Fruit fly (Drosophila melanogaster) whole organism, embryonic: Measurements from ENCODE around the gene mask.

ENCODE experiments used
- C15 ChIP-seq: fragments of 200-800 bp; sonication (Bioruptor generic); IDR thresholded peaks from 3 replicates; pipeline ENCODE4 v1.3.6; 2022; ENCODE audit warnings: missing biosample characterization, missing genetic modification characterization
- CG10565 ChIP-seq: fragments of 200-800 bp; sonication (Bioruptor generic); optimal IDR thresholded peaks from 3 replicates; lab custom pipeline; 2016; ENCODE audit warnings: missing biosample characterization, mild to moderate bottlenecking, missing genetic modification characterization
- CG13424 ChIP-seq: fragments of 200-800 bp; sonication (Bioruptor generic); optimal IDR thresholded peaks from 2 replicates; lab custom pipeline; 2019; ENCODE audit warnings: missing biosample characterization, mild to moderate bottlenecking, missing genetic modification characterization, moderate library complexity
- CG1602 ChIP-seq: fragments of 200-800 bp; sonication (Bioruptor generic); optimal IDR thresholded peaks from 3 replicates; lab custom pipeline; 2016; ENCODE audit warnings: missing biosample characterization, missing genetic modification characterization
- CG17385 ChIP-seq: fragments of 200-800 bp; sonication (Bioruptor generic); optimal IDR thresholded peaks from 3 replicates; lab custom pipeline; 2018; ENCODE audit warnings: missing biosample characterization, mild to moderate bottlenecking, missing genetic modification characterization
- CG1832 ChIP-seq: fragments of 200-800 bp; sonication (Bioruptor generic); optimal IDR thresholded peaks from 2 replicates; lab custom pipeline; 2017; ENCODE audit warnings: missing biosample characterization, mild to moderate bottlenecking, missing genetic modification characterization, inconsistent platforms
- CG18619 ChIP-seq: fragments of 200-800 bp; sonication (Bioruptor generic); optimal IDR thresholded peaks from 3 replicates; lab custom pipeline; 2017; ENCODE audit warnings: missing biosample characterization, mild to moderate bottlenecking, missing genetic modification characterization
- CG2202 ChIP-seq: fragments of 200-800 bp; sonication (Bioruptor generic); optimal IDR thresholded peaks from 2 replicates; lab custom pipeline; 2018; ENCODE audit warnings: missing biosample characterization, mild to moderate bottlenecking, missing genetic modification characterization
- CG3163 ChIP-seq: fragments of 200-800 bp; sonication (Bioruptor generic); optimal IDR thresholded peaks from 3 replicates; lab custom pipeline; 2016; ENCODE audit warnings: missing biosample characterization, missing genetic modification characterization
- CG34422 ChIP-seq: fragments of 200-800 bp; sonication (Bioruptor generic); IDR thresholded peaks from 3 replicates; pipeline ENCODE4 v1.3.6; 2022; ENCODE audit warnings: missing biosample characterization, missing genetic modification characterization
- CG3838 ChIP-seq: fragments of 200-800 bp; sonication (Bioruptor generic); optimal IDR thresholded peaks from 3 replicates; lab custom pipeline; 2016; ENCODE audit warnings: missing biosample characterization, missing genetic modification characterization
- CG4360 ChIP-seq: fragments of 200-800 bp; sonication (Bioruptor generic); IDR thresholded peaks from 2 replicates; pipeline ENCODE4 v1.3.6; 2022; ENCODE audit warnings: missing biosample characterization, missing genetic modification characterization
- CG4854 ChIP-seq: fragments of 200-800 bp; sonication (Bioruptor generic); optimal IDR thresholded peaks from 2 replicates; lab custom pipeline; 2016; ENCODE audit warnings: missing biosample characterization, missing genetic modification characterization, inconsistent platforms
- CG7357 ChIP-seq: fragments of 200-800 bp; sonication (Bioruptor generic); IDR thresholded peaks from 3 replicates; pipeline ENCODE4 v1.3.6; 2022; ENCODE audit warnings: missing biosample characterization, missing genetic modification characterization
- CG7963 ChIP-seq: fragments of 200-800 bp; sonication (Bioruptor generic); IDR thresholded peaks from 3 replicates; pipeline ENCODE4 v1.3.6; 2022; ENCODE audit warnings: missing biosample characterization, missing genetic modification characterization; ENCODE audit not compliant: partially characterized antibody
- CG8290 ChIP-seq, 3 experiments: fragments of 200-800 bp; sonication (Bioruptor generic); optimal IDR thresholded peaks; 2 replicates each; lab custom pipeline; 2016 to 2019; ENCODE audit warnings: missing biosample characterization in 3 of 3, missing genetic modification characterization in 3 of 3, mild to moderate bottlenecking in 2 of 3, moderate library complexity in 1 of 3
- CTCF ChIP-seq: fragments of 200-800 bp; sonication (Bioruptor generic); optimal IDR thresholded peaks from 2 replicates; lab custom pipeline; 2017; ENCODE audit warnings: missing biosample characterization, mild to moderate bottlenecking, missing genetic modification characterization, moderate library complexity
- Deaf1 ChIP-seq: fragments of 200-800 bp; optimal IDR thresholded peaks from 3 replicates; lab custom pipeline; 2019; ENCODE audit warnings: missing biosample characterization, mild to moderate bottlenecking, missing genetic modification characterization, moderate library complexity
- Dek ChIP-seq: fragments of 200-800 bp; sonication (Bioruptor generic); optimal IDR thresholded peaks from 3 replicates; lab custom pipeline; 2019; ENCODE audit warnings: missing biosample characterization, mild to moderate bottlenecking, missing genetic modification characterization, moderate library complexity
- Dfd ChIP-seq, 2 experiments: fragments of >200 bp; optimal IDR thresholded peaks; 2 replicates each; lab custom pipeline; 2017; ENCODE audit warnings: missing biosample characterization in 2 of 2, missing genetic modification characterization in 2 of 2
- Dref ChIP-seq: fragments of 200-800 bp; sonication (Bioruptor generic); IDR thresholded peaks from 2 replicates; pipeline ENCODE4 v1.3.6; 2022; ENCODE audit warnings: missing biosample characterization, missing genetic modification characterization
- E2f2 ChIP-seq: fragments of 200-800 bp; sonication (Bioruptor generic); IDR thresholded peaks from 2 replicates; pipeline ENCODE4 v1.3.6; 2022; ENCODE audit warnings: missing biosample characterization, missing genetic modification characterization
- Ets65A ChIP-seq: fragments of 200-800 bp; sonication (Bioruptor generic); peaks from one replicate; lab custom pipeline; 2016; ENCODE audit warnings: missing biosample characterization, missing genetic modification characterization
- HLHmδ ChIP-seq: fragments of 200-800 bp; sonication (Bioruptor generic); optimal IDR thresholded peaks from 2 replicates; lab custom pipeline; 2018; ENCODE audit warnings: missing biosample characterization, mild to moderate bottlenecking, missing genetic modification characterization, moderate library complexity
- Lim3 ChIP-seq: fragments of 200-800 bp; sonication (Bioruptor generic); IDR thresholded peaks from 2 replicates; pipeline ENCODE4 v1.3.6; 2022; ENCODE audit warnings: missing biosample characterization, missing genetic modification characterization
- NFAT ChIP-seq: fragments of 200-800 bp; sonication (Bioruptor generic); IDR thresholded peaks from 2 replicates; pipeline ENCODE4 v1.3.6; 2022; ENCODE audit warnings: missing biosample characterization, missing genetic modification characterization
- NfI ChIP-seq: fragments of 200-800 bp; sonication (Bioruptor generic); optimal IDR thresholded peaks from 3 replicates; lab custom pipeline; 2018; ENCODE audit warnings: missing biosample characterization, mild to moderate bottlenecking, missing genetic modification characterization, moderate library complexity
- Pdp1 ChIP-seq, 2 experiments: fragments of 200-800 bp; sonication (Bioruptor generic); optimal IDR thresholded peaks; 3 replicates each; lab custom pipeline; 2016; ENCODE audit warnings: missing biosample characterization in 2 of 2, missing genetic modification characterization in 2 of 2, mild to moderate bottlenecking in 1 of 2, moderate library complexity in 1 of 2
- Poxn ChIP-seq: fragments of 200-800 bp; sonication (Bioruptor generic); IDR thresholded peaks from 2 replicates; pipeline ENCODE4 v1.3.6; 2022; ENCODE audit warnings: missing biosample characterization, missing genetic modification characterization
- ap ChIP-seq: fragments of 200-800 bp; sonication (Bioruptor generic); IDR thresholded peaks from 2 replicates; pipeline ENCODE4 v1.3.6; 2022; ENCODE audit warnings: missing biosample characterization, missing genetic modification characterization
- bab2 ChIP-seq: fragments of 200-800 bp; sonication (Bioruptor generic); optimal IDR thresholded peaks from 2 replicates; lab custom pipeline; 2016; ENCODE audit warnings: missing biosample characterization, missing genetic modification characterization
- btn ChIP-seq: fragments of 200-800 bp; sonication (Bioruptor generic); optimal IDR thresholded peaks from 2 replicates; lab custom pipeline; 2016; ENCODE audit warnings: missing biosample characterization, missing genetic modification characterization
- chm ChIP-seq: fragments of 200-800 bp; sonication (Bioruptor generic); IDR thresholded peaks from 2 replicates; pipeline ENCODE4 v1.3.6; 2022; ENCODE audit warnings: missing biosample characterization, missing genetic modification characterization
- ftz-f1 ChIP-seq: fragments of 200-800 bp; sonication (Bioruptor generic); optimal IDR thresholded peaks from 2 replicates; lab custom pipeline; 2016; ENCODE audit warnings: missing biosample characterization, missing genetic modification characterization
- hkb ChIP-seq, 2 experiments: fragments of 200-800 bp in 1 of 2; fragments of >200 bp in 1 of 2; sonication (Bioruptor generic) in 1 of 2; IDR thresholded peaks in 1 of 2; optimal IDR thresholded peaks in 1 of 2; 2 replicates each; pipeline versions ENCODE4 v1.3.6 to Lab custom; 2017 to 2022; ENCODE audit warnings: missing biosample characterization in 1 of 2, missing genetic modification characterization in 1 of 2
- jigr1 ChIP-seq: fragments of 200-800 bp; sonication (Bioruptor generic); IDR thresholded peaks from 3 replicates; pipeline ENCODE4 v1.3.6; 2022; ENCODE audit warnings: missing biosample characterization, missing genetic modification characterization
- klu ChIP-seq: fragments of 200-800 bp; sonication (Bioruptor generic); IDR thresholded peaks from 2 replicates; pipeline ENCODE4 v1.3.6; 2022; ENCODE audit warnings: missing biosample characterization, missing genetic modification characterization
- lmd ChIP-seq: fragments of 200-800 bp; sonication (Bioruptor generic); IDR thresholded peaks from 2 replicates; pipeline ENCODE4 v1.3.6; 2022; ENCODE audit warnings: missing biosample characterization, missing genetic modification characterization
- mld ChIP-seq: fragments of 200-800 bp; sonication (Bioruptor generic); IDR thresholded peaks from 3 replicates; pipeline ENCODE4 v1.3.6; 2022; ENCODE audit warnings: missing biosample characterization, missing genetic modification characterization; ENCODE audit not compliant: partially characterized antibody
- prd ChIP-seq, 3 experiments: fragments of >200 bp in 2 of 3; fragments of 200-800 bp in 1 of 3; sonication (Bioruptor generic) in 1 of 3; optimal IDR thresholded peaks in 2 of 3; IDR thresholded peaks in 1 of 3; 2 replicates in 2 of 3; 3 replicates in 1 of 3; pipeline versions ENCODE4 v1.3.6 to Lab custom; 2017 to 2022; ENCODE audit warnings: missing biosample characterization in 1 of 3, missing genetic modification characterization in 1 of 3
- sna ChIP-seq: fragments of 200-800 bp; sonication (Bioruptor generic); IDR thresholded peaks from 2 replicates; pipeline ENCODE4 v1.3.6; 2022; ENCODE audit warnings: missing biosample characterization, missing genetic modification characterization; ENCODE audit not compliant: partially characterized antibody
- ssp ChIP-seq: fragments of 200-800 bp; sonication (Bioruptor generic); IDR thresholded peaks from 2 replicates; pipeline ENCODE4 v1.3.6; 2022; ENCODE audit warnings: missing biosample characterization, missing genetic modification characterization
- stc ChIP-seq: fragments of 200-800 bp; sonication (Bioruptor generic); IDR thresholded peaks from 2 replicates; pipeline ENCODE4 v1.3.6; 2022; ENCODE audit warnings: missing biosample characterization, missing genetic modification characterization
- stwl ChIP-seq: fragments of 200-800 bp; sonication (Bioruptor generic); optimal IDR thresholded peaks from 3 replicates; lab custom pipeline; 2018; ENCODE audit warnings: missing biosample characterization, mild to moderate bottlenecking, missing genetic modification characterization, moderate library complexity
- toy ChIP-seq: fragments of 200-800 bp; sonication (Bioruptor generic); IDR thresholded peaks from 2 replicates; pipeline ENCODE4 v1.3.6; 2022; ENCODE audit warnings: missing biosample characterization, missing genetic modification characterization
- vfl ChIP-seq: fragments of 200-800 bp; sonication (Bioruptor generic); optimal IDR thresholded peaks from 2 replicates; lab custom pipeline; 2016; ENCODE audit warnings: missing biosample characterization, missing genetic modification characterization
- vnd ChIP-seq: fragments of 200-800 bp; sonication (Bioruptor generic); IDR thresholded peaks from 3 replicates; pipeline ENCODE4 v1.3.6; 2022; ENCODE audit warnings: missing biosample characterization, missing genetic modification characterization; ENCODE audit not compliant: partially characterized antibody

mask gene

dm6 chr3R:24231206-24231502, 792 bp downstream of the mask start (continued):
- peak; percentile 51; the same call in 1 of the 3 replicates for TF ChIP-seq CG34422 (GFP tag; lab: Robert Waterston, UW)
- no peak for TF ChIP-seq toy (GFP tag; lab: Robert Waterston, UW)
- no peak for TF ChIP-seq btn (GFP tag; lab: Kevin White, UChicago)
- TF ChIP-seq Pdp1 (GFP tag; optimal IDR thresholded peaks at IDR 0.05; lab: Kevin White, UChicago): peak in 1 of 2 experiments; percentile 5
- TF ChIP-seq Deaf1 (tag; lab: Kevin White, UChicago): peak; percentile 12
- TF ChIP-seq CG1602: no peak
- TF ChIP-seq vnd (GFP tag; lab: Robert Waterston, UW): peak; percentile 32; the same call in 1 of the 3 replicates
- no peak for TF ChIP-seq CTCF
- TF ChIP-seq Dref: 0 out of 2 replicates have a peak, but pooled peaks have one; percentile 29
- no peak for TF ChIP-seq CG3163 (GFP tag; lab: Kevin White, UChicago)
- TF ChIP-seq CG1832: no peak
- TF ChIP-seq CG13424 (tag; lab: Kevin White, UChicago): no peak
- TF ChIP-seq Poxn (GFP tag; lab: Robert Waterston, UW): no peak
- no peak for TF ChIP-seq Dek
- TF ChIP-seq E2f2 (GFP tag; lab: Robert Waterston, UW): no peak
- TF ChIP-seq stwl (tag; lab: Kevin White, UChicago): peak; percentile 27
- no peak for TF ChIP-seq klu (GFP tag; lab: Robert Waterston, UW)
- TF ChIP-seq HLHmδ (GFP tag; lab: Kevin White, UChicago): peak; percentile 58
- TF ChIP-seq mld (GFP tag; lab: Robert Waterston, UW): no peak
- TF ChIP-seq CG2202 (tag; lab: Kevin White, UChicago): no peak
- no peak for TF ChIP-seq CG7963 (GFP tag; lab: Robert Waterston, UW)
- TF ChIP-seq stc (GFP tag; lab: Robert Waterston, UW): 0 out of 2 replicates have a peak, but pooled peaks have one; percentile 38

DNA sequence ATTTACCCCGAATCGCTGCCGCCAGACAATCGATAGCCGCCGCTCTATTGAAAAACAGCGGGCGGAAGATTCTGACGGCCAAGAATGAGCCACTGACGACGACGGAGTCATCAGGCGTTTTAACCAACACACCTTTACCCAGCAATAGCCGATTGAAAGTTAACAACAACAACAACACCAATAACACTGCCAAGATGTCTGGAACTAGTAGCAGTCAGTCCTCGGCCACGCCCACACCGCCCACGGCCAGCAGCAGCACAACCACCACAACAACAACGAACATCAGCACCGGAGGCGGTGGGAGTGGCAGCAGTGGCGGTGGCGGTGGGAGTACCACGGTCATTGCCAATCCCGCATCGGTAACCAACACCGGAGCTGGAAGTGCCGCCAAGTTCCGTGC, 1.6 kb downstream of the mask start:
- no peak for TF ChIP-seq ssp (GFP tag; lab: Robert Waterston, UW)
- peak in 1 of 2 experiments; percentile 57 for TF ChIP-seq Dfd (GFP tag; optimal IDR thresholded peaks at IDR 0.05; lab: Kevin White, UChicago)
- TF ChIP-seq CG4360 (GFP tag; lab: Robert Waterston, UW): peak; percentile 49
- no peak for TF ChIP-seq C15
- TF ChIP-seq CG18619 (GFP tag; lab: Kevin White, UChicago): no peak
- no peak for TF ChIP-seq vnd (GFP tag; lab: Robert Waterston, UW)
- TF ChIP-seq CG10565 (GFP tag; lab: Kevin White, UChicago): no peak
- no peak for TF ChIP-seq chm (GFP tag; lab: Robert Waterston, UW)
- TF ChIP-seq prd (optimal IDR thresholded peaks at IDR 0.05; lab: Kevin White, UChicago): no peak
- 0 out of 3 replicates have a peak, but pooled peaks have one; percentile 3 for TF ChIP-seq prd (GFP tag; IDR thresholded peaks at IDR 0.05; lab: Robert Waterston, UW)

- TF ChIP-seq CG3838 (GFP tag; lab: Kevin White, UChicago): no peak
- 0 out of 2 replicates have a peak, but pooled peaks have one; percentile 18 for TF ChIP-seq sna (GFP tag; lab: Robert Waterston, UW)
- TF ChIP-seq vfl (GFP tag; lab: Kevin White, UChicago): no peak
- no peak for TF ChIP-seq CG7357 (GFP tag; lab: Robert Waterston, UW)
- TF ChIP-seq klu (GFP tag; lab: Robert Waterston, UW): no peak
- TF ChIP-seq ap: no peak
- peak; percentile 41 for TF ChIP-seq hkb (optimal IDR thresholded peaks at IDR 0.05; lab: Kevin White, UChicago)
- no peak for TF ChIP-seq hkb (GFP tag; IDR thresholded peaks at IDR 0.05; lab: Robert Waterston, UW)
- no peak for TF ChIP-seq NFAT (GFP tag; lab: Robert Waterston, UW)
- TF ChIP-seq NfI: no peak
- no peak for TF ChIP-seq jigr1 (GFP tag; lab: Robert Waterston, UW)
- TF ChIP-seq bab2: no peak
- TF ChIP-seq CG8290 (GFP tag; optimal IDR thresholded peaks at IDR 0.05; lab: Kevin White, UChicago): no peak
- TF ChIP-seq CG8290 (tag; optimal IDR thresholded peaks at IDR 0.05; lab: Kevin White, UChicago): no peak
- no peak for TF ChIP-seq C15
- TF ChIP-seq CG4854: no peak
- peak; percentile 14 for TF ChIP-seq CG2202 (tag; lab: Kevin White, UChicago)
- no peak for TF ChIP-seq Lim3 (GFP tag; lab: Robert Waterston, UW)
- no peak for TF ChIP-seq lmd (GFP tag; lab: Robert Waterston, UW)
- TF ChIP-seq Ets65A (GFP tag; lab: Kevin White, UChicago): peak; percentile 88
- no peak for TF ChIP-seq ftz-f1 (GFP tag; lab: Kevin White, UChicago)
- peak; percentile 94 for TF ChIP-seq CG17385 (GFP tag; lab: Kevin White, UChicago)
Observed at dm6 chr3R:24233366-24234161, 3.2 kb downstream of the mask start.
